Fruit fly (Drosophila melanogaster) whole organism, prepupa: ENCODE measurements around the gene Taf4.

Source experiments
- Blimp-1 ChIP-seq: fragments of 200-800 bp; sonication (Bioruptor generic); optimal IDR thresholded peaks from 3 replicates; lab custom pipeline; 2017; ENCODE audit warnings: missing biosample characterization, missing genetic modification characterization, mild to moderate bottlenecking, moderate library complexity, missing genetic modification reagents
- CG10631 ChIP-seq: fragments of 200-800 bp; sonication (Bioruptor generic); optimal IDR thresholded peaks from 2 replicates; lab custom pipeline; 2016; ENCODE audit warnings: missing biosample characterization, missing genetic modification characterization
- CG11294 ChIP-seq: fragments of 200-800 bp; sonication (Bioruptor generic); IDR thresholded peaks from 2 replicates; pipeline ENCODE4 v1.3.6; 2022; ENCODE audit warnings: missing biosample characterization, missing genetic modification characterization
- CG11762 ChIP-seq: fragments of 200-800 bp; sonication (Bioruptor generic); optimal IDR thresholded peaks from 3 replicates; lab custom pipeline; 2016; ENCODE audit warnings: missing biosample characterization, missing genetic modification characterization; ENCODE audit not compliant: insufficient read depth
- CG11902 ChIP-seq: fragments of 200-800 bp; sonication (Bioruptor generic); optimal IDR thresholded peaks from 3 replicates; lab custom pipeline; 2016; ENCODE audit warnings: missing biosample characterization, missing genetic modification characterization
- CG15336 ChIP-seq: fragments of 200-800 bp; sonication (Bioruptor generic); IDR thresholded peaks from 2 replicates; pipeline ENCODE4 v1.3.6; 2022; ENCODE audit warnings: missing biosample characterization, missing genetic modification characterization
- CG1621 ChIP-seq: fragments of 200-800 bp; sonication (Bioruptor generic); optimal IDR thresholded peaks from 3 replicates; lab custom pipeline; 2018; ENCODE audit warnings: missing biosample characterization, mild to moderate bottlenecking, missing genetic modification characterization
- CG16779 ChIP-seq: fragments of 200-800 bp; sonication (Bioruptor generic); optimal IDR thresholded peaks from 3 replicates; lab custom pipeline; 2017; ENCODE audit warnings: missing biosample characterization, mild to moderate bottlenecking, missing genetic modification characterization
- CG3032 ChIP-seq: fragments of 200-800 bp; optimal IDR thresholded peaks from 2 replicates; lab custom pipeline; 2019; ENCODE audit warnings: missing biosample characterization, mild to moderate bottlenecking, missing genetic modification characterization, moderate library complexity
- CG31627 ChIP-seq: fragments of 200-800 bp; sonication (Bioruptor generic); optimal IDR thresholded peaks from 3 replicates; lab custom pipeline; 2016; ENCODE audit warnings: missing biosample characterization, missing genetic modification characterization
- CG32006 ChIP-seq: fragments of 200-800 bp; sonication (Bioruptor generic); optimal IDR thresholded peaks from 3 replicates; lab custom pipeline; 2017; ENCODE audit warnings: missing biosample characterization, mild to moderate bottlenecking, missing genetic modification characterization
- CG34406 ChIP-seq: fragments of 200-800 bp; sonication (Bioruptor generic); optimal IDR thresholded peaks from 3 replicates; lab custom pipeline; 2016; ENCODE audit warnings: missing biosample characterization, missing genetic modification characterization
- CG3919 ChIP-seq: fragments of 200-800 bp; sonication (Bioruptor generic); optimal IDR thresholded peaks from 3 replicates; lab custom pipeline; 2016; ENCODE audit warnings: missing biosample characterization, missing genetic modification characterization
- CG4318 ChIP-seq: fragments of 200-800 bp; sonication (Bioruptor generic); optimal IDR thresholded peaks from 3 replicates; lab custom pipeline; 2017; ENCODE audit warnings: missing biosample characterization, mild to moderate bottlenecking, missing genetic modification characterization
- CG6163 ChIP-seq: fragments of 200-800 bp; sonication (Bioruptor generic); IDR thresholded peaks from 3 replicates; pipeline ENCODE4 v1.3.6; 2022; ENCODE audit warnings: missing biosample characterization, missing genetic modification characterization
- CG6808 ChIP-seq: fragments of 200-800 bp; sonication (Bioruptor generic); optimal IDR thresholded peaks from 3 replicates; lab custom pipeline; 2017; ENCODE audit warnings: missing biosample characterization, missing genetic modification characterization, mild to moderate bottlenecking, moderate library complexity, missing genetic modification reagents
- CG6854 ChIP-seq: fragments of 200-800 bp; sonication (Bioruptor generic); optimal IDR thresholded peaks from 2 replicates; lab custom pipeline; 2017; ENCODE audit warnings: missing biosample characterization, mild to moderate bottlenecking, missing genetic modification characterization
- CG7368 ChIP-seq: fragments of 200-800 bp; sonication (Bioruptor generic); optimal IDR thresholded peaks from 3 replicates; lab custom pipeline; 2016; ENCODE audit warnings: missing biosample characterization, missing genetic modification characterization
- CG8319 ChIP-seq: fragments of 200-800 bp; sonication (Bioruptor generic); optimal IDR thresholded peaks from 3 replicates; lab custom pipeline; 2016; ENCODE audit warnings: missing biosample characterization, missing genetic modification characterization
- CG8632 ChIP-seq: fragments of 200-800 bp; sonication (Bioruptor generic); optimal IDR thresholded peaks from 3 replicates; lab custom pipeline; 2016; ENCODE audit warnings: missing biosample characterization, missing genetic modification characterization
- Eip75B ChIP-seq: fragments of 200-800 bp; sonication (Bioruptor generic); optimal IDR thresholded peaks from 3 replicates; lab custom pipeline; 2016; ENCODE audit warnings: missing biosample characterization, missing genetic modification characterization
- Ets96B ChIP-seq: fragments of 200-800 bp; optimal IDR thresholded peaks from 2 replicates; lab custom pipeline; 2019; ENCODE audit warnings: missing biosample characterization, mild to moderate bottlenecking, missing genetic modification characterization, moderate library complexity
- Hr38 ChIP-seq: sonication (Bioruptor generic); optimal IDR thresholded peaks from 2 replicates; lab custom pipeline; 2016; ENCODE audit warnings: missing biosample characterization, missing genetic modification characterization
- Hr4 ChIP-seq: fragments of 200-800 bp; sonication (Bioruptor generic); optimal IDR thresholded peaks from 3 replicates; lab custom pipeline; 2016; ENCODE audit warnings: missing biosample characterization, missing genetic modification characterization
- Lpt ChIP-seq: fragments of 200-800 bp; sonication (Bioruptor generic); optimal IDR thresholded peaks from 3 replicates; lab custom pipeline; 2016; ENCODE audit warnings: missing biosample characterization, missing genetic modification characterization
- Met ChIP-seq: fragments of 200-800 bp; sonication (Bioruptor generic); optimal IDR thresholded peaks from 3 replicates; lab custom pipeline; 2016; ENCODE audit warnings: missing biosample characterization, missing genetic modification characterization
- Smox ChIP-seq: fragments of 200-800 bp; sonication (Bioruptor generic); optimal IDR thresholded peaks from 3 replicates; lab custom pipeline; 2016; ENCODE audit warnings: missing biosample characterization, missing genetic modification characterization
- Sox14 ChIP-seq: fragments of 200-800 bp; sonication (Bioruptor generic); optimal IDR thresholded peaks from 3 replicates; lab custom pipeline; 2016; ENCODE audit warnings: missing biosample characterization, missing genetic modification characterization
- Sox15 ChIP-seq: fragments of 200-800 bp; sonication (Bioruptor generic); optimal IDR thresholded peaks from 3 replicates; lab custom pipeline; 2016; ENCODE audit warnings: missing biosample characterization, missing genetic modification characterization
- achi ChIP-seq: fragments of 200-800 bp; sonication (Bioruptor generic); optimal IDR thresholded peaks from 3 replicates; lab custom pipeline; 2016; ENCODE audit warnings: missing biosample characterization, missing genetic modification characterization
- acj6 ChIP-seq: fragments of 200-800 bp; sonication (Bioruptor generic); optimal IDR thresholded peaks from 3 replicates; lab custom pipeline; 2016; ENCODE audit warnings: missing biosample characterization, missing genetic modification characterization
- cyc ChIP-seq: fragments of 200-800 bp; sonication (Bioruptor generic); optimal IDR thresholded peaks from 3 replicates; lab custom pipeline; 2016; ENCODE audit warnings: missing biosample characterization, missing genetic modification characterization
- dsx ChIP-seq: fragments of 200-800 bp; optimal IDR thresholded peaks from 3 replicates; lab custom pipeline; 2019; ENCODE audit warnings: missing biosample characterization, mild to moderate bottlenecking, missing genetic modification characterization, moderate library complexity; ENCODE audit not compliant: poor library complexity, severe bottlenecking
- eg ChIP-seq: fragments of 200-800 bp; sonication (Bioruptor generic); IDR thresholded peaks from 3 replicates; pipeline ENCODE4 v1.3.6; 2022; ENCODE audit warnings: missing biosample characterization, missing genetic modification characterization
- fd85E ChIP-seq: fragments of 200-800 bp; sonication (Bioruptor generic); optimal IDR thresholded peaks from 3 replicates; lab custom pipeline; 2016; ENCODE audit warnings: missing biosample characterization, missing genetic modification characterization
- fkh ChIP-seq: fragments of 200-800 bp; sonication (Bioruptor generic); optimal IDR thresholded peaks from 3 replicates; lab custom pipeline; 2017; ENCODE audit warnings: missing biosample characterization, mild to moderate bottlenecking, missing genetic modification characterization, moderate library complexity
- lz ChIP-seq: fragments of 200-800 bp; sonication (Bioruptor generic); optimal IDR thresholded peaks from 3 replicates; lab custom pipeline; 2016; ENCODE audit warnings: missing biosample characterization, missing genetic modification characterization
- pdm3 ChIP-seq: fragments of 200-800 bp; sonication (Bioruptor generic); optimal IDR thresholded peaks from 3 replicates; lab custom pipeline; 2016; ENCODE audit warnings: missing biosample characterization, missing genetic modification characterization
- salr ChIP-seq, 2 experiments: fragments of 200-800 bp; sonication (Bioruptor generic); optimal IDR thresholded peaks; 3 replicates each; lab custom pipeline; 2016 to 2018; ENCODE audit warnings: missing biosample characterization in 2 of 2, missing genetic modification characterization in 2 of 2, mild to moderate bottlenecking in 1 of 2
- spab ChIP-seq: fragments of 200-800 bp; sonication (Bioruptor generic); optimal IDR thresholded peaks from 2 replicates; lab custom pipeline; 2017; ENCODE audit warnings: missing biosample characterization, mild to moderate bottlenecking, missing genetic modification characterization, missing genetic modification reagents
- svp ChIP-seq: fragments of 200-800 bp; sonication (Bioruptor generic); peaks from one replicate; lab custom pipeline; 2016; ENCODE audit warnings: missing biosample characterization, missing genetic modification characterization
- topi ChIP-seq: fragments of 200-800 bp; sonication (Bioruptor generic); optimal IDR thresholded peaks from 3 replicates; lab custom pipeline; 2016; ENCODE audit warnings: missing biosample characterization, missing genetic modification characterization
- vri ChIP-seq: fragments of 200-800 bp; sonication (Bioruptor generic); optimal IDR thresholded peaks from 3 replicates; lab custom pipeline; 2016; ENCODE audit warnings: missing biosample characterization, mild to moderate bottlenecking, missing genetic modification characterization

Taf4 gene

dm6 chr3L:16160420-16161069 is 47.5 kb downstream of the Taf4 start (continued):
- peak; percentile 12 for TF ChIP-seq CG34406 (GFP tag; lab: Kevin White, UChicago)
- peak; percentile 68 for TF ChIP-seq CG32006
- TF ChIP-seq Hr38 (GFP tag; lab: Kevin White, UChicago): no peak
- no peak for TF ChIP-seq CG1621 (tag; lab: Kevin White, UChicago)
- peak; percentile 22 for TF ChIP-seq CG3919 (GFP tag; lab: Kevin White, UChicago)
- no peak for TF ChIP-seq CG8319 (GFP tag; lab: Kevin White, UChicago)
- peak; percentile 3 for TF ChIP-seq lz (GFP tag; lab: Kevin White, UChicago)
- TF ChIP-seq spab (GFP tag; lab: Kevin White, UChicago): peak; percentile 7
- TF ChIP-seq CG6163 (GFP tag; lab: Robert Waterston, UW): no peak
- TF ChIP-seq CG4318: peak; percentile 7
- TF ChIP-seq Smox (GFP tag; lab: Kevin White, UChicago): peak; percentile 32
- peak; percentile 26 for TF ChIP-seq CG8632 (GFP tag; lab: Kevin White, UChicago)
- peak; percentile 53 for TF ChIP-seq pdm3 (GFP tag; lab: Kevin White, UChicago)
- TF ChIP-seq CG16779: no peak
- TF ChIP-seq cyc (GFP tag; lab: Kevin White, UChicago): no peak
- peak; percentile 39 for TF ChIP-seq acj6 (GFP tag; lab: Kevin White, UChicago)
- no peak for TF ChIP-seq CG11294 (GFP tag; lab: Robert Waterston, UW)
- TF ChIP-seq fd85E (GFP tag; lab: Kevin White, UChicago): no peak
- TF ChIP-seq CG15336 (GFP tag; lab: Robert Waterston, UW): peak; percentile 62
- no peak for TF ChIP-seq Lpt (GFP tag; lab: Kevin White, UChicago)
- no peak for TF ChIP-seq fkh (GFP tag; lab: Kevin White, UChicago)
- peak; percentile 12 for TF ChIP-seq Eip75B (GFP tag; lab: Kevin White, UChicago)
- no peak for TF ChIP-seq vri
- no peak for TF ChIP-seq CG11902
- no peak for TF ChIP-seq CG6808
- peak; percentile 32 for TF ChIP-seq Sox14 (GFP tag; lab: Kevin White, UChicago)
- TF ChIP-seq CG6854 (GFP tag; lab: Kevin White, UChicago): no peak
- TF ChIP-seq CG7368 (GFP tag; lab: Kevin White, UChicago): no peak
- no peak for TF ChIP-seq svp (GFP tag; lab: Kevin White, UChicago)
- TF ChIP-seq CG11762: no peak
- peak; percentile 52 for TF ChIP-seq achi
- no peak for TF ChIP-seq Ets96B (tag; lab: Kevin White, UChicago)
- TF ChIP-seq CG3032 (tag; lab: Kevin White, UChicago): peak; percentile 22
- no peak for TF ChIP-seq salr (GFP tag; optimal IDR thresholded peaks at IDR 0.05; lab: Kevin White, UChicago)
- TF ChIP-seq CG31627 (GFP tag; lab: Kevin White, UChicago): peak; percentile 28
- no peak; the same call in 2 of the 3 replicates for TF ChIP-seq eg (GFP tag; lab: Robert Waterston, UW)
- TF ChIP-seq dsx (GFP tag; lab: Kevin White, UChicago): no peak
- no peak for TF ChIP-seq topi (GFP tag; lab: Kevin White, UChicago)
- peak; percentile 51 for TF ChIP-seq Hr4 (GFP tag; lab: Kevin White, UChicago)
- no peak for TF ChIP-seq Sox15
- TF ChIP-seq CG10631: peak; percentile 46
- peak; percentile 31 for TF ChIP-seq Met (GFP tag; lab: Kevin White, UChicago)
- TF ChIP-seq Blimp-1: no peak
